Fruit fly (Drosophila melanogaster) whole organism, prepupa: ENCODE results near the gene MED15.

ENCODE experiments used
- Blimp-1 ChIP-seq: fragments of 200-800 bp; sonication (Bioruptor generic); optimal IDR thresholded peaks from 3 replicates; lab custom pipeline; 2017; ENCODE audit warnings: missing biosample characterization, missing genetic modification characterization, mild to moderate bottlenecking, moderate library complexity, missing genetic modification reagents
- CG10631 ChIP-seq: fragments of 200-800 bp; sonication (Bioruptor generic); optimal IDR thresholded peaks from 2 replicates; lab custom pipeline; 2016; ENCODE audit warnings: missing biosample characterization, missing genetic modification characterization
- CG11294 ChIP-seq: fragments of 200-800 bp; sonication (Bioruptor generic); IDR thresholded peaks from 2 replicates; pipeline ENCODE4 v1.3.6; 2022; ENCODE audit warnings: missing biosample characterization, missing genetic modification characterization
- CG11762 ChIP-seq: fragments of 200-800 bp; sonication (Bioruptor generic); optimal IDR thresholded peaks from 3 replicates; lab custom pipeline; 2016; ENCODE audit warnings: missing biosample characterization, missing genetic modification characterization; ENCODE audit not compliant: insufficient read depth
- CG11902 ChIP-seq: fragments of 200-800 bp; sonication (Bioruptor generic); optimal IDR thresholded peaks from 3 replicates; lab custom pipeline; 2016; ENCODE audit warnings: missing biosample characterization, missing genetic modification characterization
- CG1621 ChIP-seq: fragments of 200-800 bp; sonication (Bioruptor generic); optimal IDR thresholded peaks from 3 replicates; lab custom pipeline; 2018; ENCODE audit warnings: missing biosample characterization, mild to moderate bottlenecking, missing genetic modification characterization
- CG3032 ChIP-seq: fragments of 200-800 bp; optimal IDR thresholded peaks from 2 replicates; lab custom pipeline; 2019; ENCODE audit warnings: missing biosample characterization, mild to moderate bottlenecking, missing genetic modification characterization, moderate library complexity
- CG31627 ChIP-seq: fragments of 200-800 bp; sonication (Bioruptor generic); optimal IDR thresholded peaks from 3 replicates; lab custom pipeline; 2016; ENCODE audit warnings: missing biosample characterization, missing genetic modification characterization
- CG32006 ChIP-seq: fragments of 200-800 bp; sonication (Bioruptor generic); optimal IDR thresholded peaks from 3 replicates; lab custom pipeline; 2017; ENCODE audit warnings: missing biosample characterization, mild to moderate bottlenecking, missing genetic modification characterization
- CG34406 ChIP-seq: fragments of 200-800 bp; sonication (Bioruptor generic); optimal IDR thresholded peaks from 3 replicates; lab custom pipeline; 2016; ENCODE audit warnings: missing biosample characterization, missing genetic modification characterization
- CG3919 ChIP-seq: fragments of 200-800 bp; sonication (Bioruptor generic); optimal IDR thresholded peaks from 3 replicates; lab custom pipeline; 2016; ENCODE audit warnings: missing biosample characterization, missing genetic modification characterization
- CG4318 ChIP-seq: fragments of 200-800 bp; sonication (Bioruptor generic); optimal IDR thresholded peaks from 3 replicates; lab custom pipeline; 2017; ENCODE audit warnings: missing biosample characterization, mild to moderate bottlenecking, missing genetic modification characterization
- CG6276 ChIP-seq: fragments of 200-800 bp; sonication (Bioruptor generic); optimal IDR thresholded peaks from 2 replicates; lab custom pipeline; 2017; ENCODE audit warnings: missing biosample characterization, mild to moderate bottlenecking, missing genetic modification characterization
- CG6792 ChIP-seq: fragments of 200-800 bp; sonication (Bioruptor generic); optimal IDR thresholded peaks from 3 replicates; lab custom pipeline; 2016; ENCODE audit warnings: missing biosample characterization, missing genetic modification characterization
- CG6808 ChIP-seq: fragments of 200-800 bp; sonication (Bioruptor generic); optimal IDR thresholded peaks from 3 replicates; lab custom pipeline; 2017; ENCODE audit warnings: missing biosample characterization, missing genetic modification characterization, mild to moderate bottlenecking, moderate library complexity, missing genetic modification reagents
- CG8119 ChIP-seq: fragments of 200-800 bp; sonication (Bioruptor generic); IDR thresholded peaks from 3 replicates; pipeline ENCODE4 v1.3.6; 2022; ENCODE audit warnings: missing biosample characterization, missing genetic modification characterization
- Eip75B ChIP-seq: fragments of 200-800 bp; sonication (Bioruptor generic); optimal IDR thresholded peaks from 3 replicates; lab custom pipeline; 2016; ENCODE audit warnings: missing biosample characterization, missing genetic modification characterization
- Eip78C ChIP-seq: fragments of 200-800 bp; sonication (Bioruptor generic); peaks from one replicate; lab custom pipeline; 2016; ENCODE audit warnings: missing biosample characterization, missing genetic modification characterization
- Eip93F ChIP-seq: fragments of 200-800 bp; sonication (Bioruptor generic); optimal IDR thresholded peaks from 2 replicates; lab custom pipeline; 2016; ENCODE audit warnings: missing biosample characterization, mild to moderate bottlenecking, missing genetic modification characterization
- Ets21C ChIP-seq: fragments of 200-800 bp; sonication (Bioruptor generic); optimal IDR thresholded peaks from 3 replicates; lab custom pipeline; 2016; ENCODE audit warnings: missing biosample characterization, missing genetic modification characterization
- Gug ChIP-seq: fragments of 200-800 bp; sonication (Bioruptor generic); IDR thresholded peaks from 2 replicates; pipeline ENCODE4 v1.3.6; 2022; ENCODE audit warnings: missing biosample characterization, missing genetic modification characterization
- Hr38 ChIP-seq: sonication (Bioruptor generic); optimal IDR thresholded peaks from 2 replicates; lab custom pipeline; 2016; ENCODE audit warnings: missing biosample characterization, missing genetic modification characterization
- Hr39 ChIP-seq: fragments of 200-800 bp; sonication (Bioruptor generic); optimal IDR thresholded peaks from 2 replicates; lab custom pipeline; 2016; ENCODE audit warnings: missing biosample characterization, missing genetic modification characterization
- Hr4 ChIP-seq: fragments of 200-800 bp; sonication (Bioruptor generic); optimal IDR thresholded peaks from 3 replicates; lab custom pipeline; 2016; ENCODE audit warnings: missing biosample characterization, missing genetic modification characterization
- Lpt ChIP-seq: fragments of 200-800 bp; sonication (Bioruptor generic); optimal IDR thresholded peaks from 3 replicates; lab custom pipeline; 2016; ENCODE audit warnings: missing biosample characterization, missing genetic modification characterization
- Met ChIP-seq: fragments of 200-800 bp; sonication (Bioruptor generic); optimal IDR thresholded peaks from 3 replicates; lab custom pipeline; 2016; ENCODE audit warnings: missing biosample characterization, missing genetic modification characterization
- OdsH ChIP-seq: fragments of 200-800 bp; sonication (Bioruptor generic); optimal IDR thresholded peaks from 3 replicates; lab custom pipeline; 2016; ENCODE audit warnings: missing biosample characterization, missing genetic modification characterization
- Sox102F ChIP-seq: fragments of 200-800 bp; sonication (Bioruptor generic); optimal IDR thresholded peaks from 2 replicates; lab custom pipeline; 2016; ENCODE audit warnings: missing biosample characterization, mild to moderate bottlenecking, missing genetic modification characterization
- Sox14 ChIP-seq: fragments of 200-800 bp; sonication (Bioruptor generic); optimal IDR thresholded peaks from 3 replicates; lab custom pipeline; 2016; ENCODE audit warnings: missing biosample characterization, missing genetic modification characterization
- achi ChIP-seq: fragments of 200-800 bp; sonication (Bioruptor generic); optimal IDR thresholded peaks from 3 replicates; lab custom pipeline; 2016; ENCODE audit warnings: missing biosample characterization, missing genetic modification characterization
- acj6 ChIP-seq: fragments of 200-800 bp; sonication (Bioruptor generic); optimal IDR thresholded peaks from 3 replicates; lab custom pipeline; 2016; ENCODE audit warnings: missing biosample characterization, missing genetic modification characterization
- cyc ChIP-seq: fragments of 200-800 bp; sonication (Bioruptor generic); optimal IDR thresholded peaks from 3 replicates; lab custom pipeline; 2016; ENCODE audit warnings: missing biosample characterization, missing genetic modification characterization
- dsx ChIP-seq: fragments of 200-800 bp; optimal IDR thresholded peaks from 3 replicates; lab custom pipeline; 2019; ENCODE audit warnings: missing biosample characterization, mild to moderate bottlenecking, missing genetic modification characterization, moderate library complexity; ENCODE audit not compliant: poor library complexity, severe bottlenecking
- eg ChIP-seq: fragments of 200-800 bp; sonication (Bioruptor generic); IDR thresholded peaks from 3 replicates; pipeline ENCODE4 v1.3.6; 2022; ENCODE audit warnings: missing biosample characterization, missing genetic modification characterization
- esn ChIP-seq: fragments of 200-800 bp; sonication (Bioruptor generic); optimal IDR thresholded peaks from 2 replicates; lab custom pipeline; 2016; ENCODE audit warnings: missing biosample characterization, mild to moderate bottlenecking, missing genetic modification characterization, moderate library complexity
- fd59A ChIP-seq: fragments of 200-800 bp; sonication (Bioruptor generic); optimal IDR thresholded peaks from 2 replicates; lab custom pipeline; 2017; ENCODE audit warnings: missing biosample characterization, mild to moderate bottlenecking, missing genetic modification characterization, missing genetic modification reagents
- fd85E ChIP-seq: fragments of 200-800 bp; sonication (Bioruptor generic); optimal IDR thresholded peaks from 3 replicates; lab custom pipeline; 2016; ENCODE audit warnings: missing biosample characterization, missing genetic modification characterization
- net ChIP-seq: fragments of 200-800 bp; sonication (Bioruptor generic); optimal IDR thresholded peaks from 3 replicates; lab custom pipeline; 2016; ENCODE audit warnings: missing biosample characterization, missing genetic modification characterization
- spab ChIP-seq: fragments of 200-800 bp; sonication (Bioruptor generic); optimal IDR thresholded peaks from 2 replicates; lab custom pipeline; 2017; ENCODE audit warnings: missing biosample characterization, mild to moderate bottlenecking, missing genetic modification characterization, missing genetic modification reagents
- svp ChIP-seq: fragments of 200-800 bp; sonication (Bioruptor generic); peaks from one replicate; lab custom pipeline; 2016; ENCODE audit warnings: missing biosample characterization, missing genetic modification characterization
- vri ChIP-seq: fragments of 200-800 bp; sonication (Bioruptor generic); optimal IDR thresholded peaks from 3 replicates; lab custom pipeline; 2016; ENCODE audit warnings: missing biosample characterization, mild to moderate bottlenecking, missing genetic modification characterization

Gene MED15

dm6 chr2L:427338-428234, 45.2 kb upstream of the MED15 start (continued):
- TF ChIP-seq dsx (GFP tag; lab: Kevin White, UChicago) (peak; percentile 96), Blimp-1 (GFP tag; lab: Kevin White, UChicago) (peak; percentile 80), CG1621 (peak; percentile 88), Lpt (GFP tag; lab: Kevin White, UChicago) (peak; percentile 92), CG6276 (GFP tag; lab: Kevin White, UChicago) (peak; percentile 91), CG34406 (peak; percentile 88), CG31627 (peak; percentile 93), spab (GFP tag; lab: Kevin White, UChicago) (peak; percentile 94), CG11762 (GFP tag; lab: Kevin White, UChicago) (peak; percentile 91), Ets21C (GFP tag; lab: Kevin White, UChicago) (peak; percentile 92), net (GFP tag; lab: Kevin White, UChicago) (peak; percentile 94), Eip75B (peak; percentile 96), achi (GFP tag; lab: Kevin White, UChicago) (peak; percentile 93), Eip93F (GFP tag; lab: Kevin White, UChicago) (peak; percentile 91), CG11294 (GFP tag; lab: Robert Waterston, UW) (peak; percentile 78), esn (GFP tag; lab: Kevin White, UChicago) (peak; percentile 97), Hr38 (GFP tag; lab: Kevin White, UChicago) (peak; percentile 83), CG11902 (GFP tag; lab: Kevin White, UChicago) (peak; percentile 85), vri (GFP tag; lab: Kevin White, UChicago) (peak; percentile 95), Sox14 (GFP tag; lab: Kevin White, UChicago) (peak; percentile 95), fd85E (GFP tag; lab: Kevin White, UChicago) (peak; percentile 84), CG10631 (GFP tag; lab: Kevin White, UChicago) (peak; percentile 93), CG4318 (peak; percentile 91), Hr39 (GFP tag; lab: Kevin White, UChicago) (peak; percentile 92), fd59A (peak; percentile 89), Gug (GFP tag; lab: Robert Waterston, UW) (peak; percentile 90), CG3032 (tag; lab: Kevin White, UChicago) (peak; percentile 85), CG6792 (peak; percentile 95), CG6808 (peak; percentile 94), Sox102F (GFP tag; lab: Kevin White, UChicago) (peak; percentile 95), cyc (GFP tag; lab: Kevin White, UChicago) (peak; percentile 91), Met (GFP tag; lab: Kevin White, UChicago) (peak; percentile 95), CG32006 (GFP tag; lab: Kevin White, UChicago) (peak; percentile 96), CG3919 (GFP tag; lab: Kevin White, UChicago) (peak; percentile 96)

- TF ChIP-seq fd85E (GFP tag; lab: Kevin White, UChicago), result no peak
- no peak for TF ChIP-seq Sox102F (GFP tag; lab: Kevin White, UChicago)
- peak; percentile 25 for TF ChIP-seq svp (GFP tag; lab: Kevin White, UChicago)
- no peak for TF ChIP-seq net (GFP tag; lab: Kevin White, UChicago)
- TF ChIP-seq eg (GFP tag; lab: Robert Waterston, UW), result no peak
- no peak for TF ChIP-seq OdsH (GFP tag; lab: Kevin White, UChicago)
- peak; percentile 3 for TF ChIP-seq CG4318
- 0 out of 3 replicates have a peak, but pooled peaks have one; percentile 16 for TF ChIP-seq CG8119 (GFP tag; lab: Robert Waterston, UW)
- peak; percentile 45 for TF ChIP-seq CG32006 (GFP tag; lab: Kevin White, UChicago)
- no peak for TF ChIP-seq CG34406
- peak; percentile 12 for TF ChIP-seq Hr4
- peak; percentile 75 for TF ChIP-seq Eip78C (GFP tag; lab: Kevin White, UChicago)
- TF ChIP-seq acj6 (GFP tag; lab: Kevin White, UChicago), result no peak
- TF ChIP-seq, all 60 proteins: peak for 6
Measured at dm6 chr2L:428380-428989, 44.3 kb upstream of the MED15 start.
